Worm (Caenorhabditis elegans) whole organism, L4 larva: ENCODE results near the gene ani-2.

Experiments used
- F37D6.2 ChIP-seq: sonication (generic microtip); optimal IDR thresholded peaks from 2 replicates; lab custom pipeline; 2016; ENCODE audit warnings: mild to moderate bottlenecking, missing genetic modification characterization, missing compliant biosample characterization
- T26A8.4 ChIP-seq: fragments of 200-800 bp; sonication (Bioruptor generic); IDR thresholded peaks from 2 replicates; pipeline ENCODE4 v1.3.6; 2022; ENCODE audit warnings: missing genetic modification characterization, missing compliant biosample characterization
- arid-1 ChIP-seq: fragments of 200-800 bp; sonication (Bioruptor generic); conservative IDR thresholded peaks from 2 replicates; pipeline ENCODE4 v1.3.6; 2022; ENCODE audit warnings: missing genetic modification reagents, missing genetic modification characterization, missing compliant biosample characterization
- ceh-82 ChIP-seq: sonication (generic microtip); optimal IDR thresholded peaks from 2 replicates; lab custom pipeline; 2017; ENCODE audit warnings: missing biosample characterization, missing genetic modification characterization
- ces-1 ChIP-seq: fragments of 150-350 bp; sonication (generic microtip); optimal IDR thresholded peaks from 4 replicates; lab custom pipeline; 2014; ENCODE audit warnings: missing biosample characterization, missing genetic modification reagents, missing genetic modification characterization
- egl-27 ChIP-seq: sonication (generic microtip); optimal IDR thresholded peaks from 3 replicates; lab custom pipeline; 2017; ENCODE audit warnings: missing biosample characterization, missing genetic modification reagents, missing genetic modification characterization
- lin-15B ChIP-seq: fragments of 150-350 bp; sonication (generic microtip); optimal IDR thresholded peaks from 3 replicates; lab custom pipeline; 2014; ENCODE audit warnings: missing biosample characterization, missing genetic modification characterization
- lir-3 ChIP-seq: sonication (generic microtip); optimal IDR thresholded peaks from 2 replicates; lab custom pipeline; 2016; ENCODE audit warnings: mild to moderate bottlenecking, missing genetic modification characterization, missing compliant biosample characterization
- mxl-3 ChIP-seq: fragments of 200-800 bp; sonication (Bioruptor generic); optimal IDR thresholded peaks from 2 replicates; lab custom pipeline; 2018; ENCODE audit warnings: mild to moderate bottlenecking, missing genetic modification characterization, missing compliant biosample characterization
- skn-1 ChIP-seq: fragments of 150-350 bp; optimal IDR thresholded peaks from 2 replicates; lab custom pipeline; 2014; ENCODE audit warnings: missing biosample characterization, missing genetic modification characterization
- snpc-4 ChIP-seq: fragments of 150-350 bp; optimal IDR thresholded peaks from 2 replicates; lab custom pipeline; 2014; ENCODE audit warnings: missing biosample characterization, missing genetic modification characterization
- tra-1 ChIP-seq: fragments of 200-800 bp; sonication (Bioruptor generic); IDR thresholded peaks from 2 replicates; pipeline ENCODE4 v1.3.6; 2022; ENCODE audit warnings: missing genetic modification reagents, missing genetic modification characterization, missing compliant biosample characterization
- unc-130 ChIP-seq: sonication (generic microtip); optimal IDR thresholded peaks from 2 replicates; lab custom pipeline; 2016; ENCODE audit warnings: missing genetic modification reagents, missing genetic modification characterization, missing compliant biosample characterization

- TF ChIP-seq arid-1 (GFP tag; lab: Robert Waterston, UW) (no peak), lin-15B (tag; lab: Kevin White, UChicago) (no peak), egl-27 (tag; lab: Kevin White, UChicago) (no peak), F37D6.2 (tag; lab: Kevin White, UChicago) (no peak), skn-1 (tag; lab: Kevin White, UChicago) (no peak), tra-1 (GFP tag; lab: Robert Waterston, UW) (no peak), snpc-4 (no peak), ceh-82 (tag; lab: Kevin White, UChicago) (no peak), ces-1 (GFP tag; lab: Kevin White, UChicago) (no peak), lir-3 (tag; lab: Kevin White, UChicago) (no peak), mxl-3 (no peak), T26A8.4 (GFP tag; lab: Robert Waterston, UW) (no peak), unc-130 (GFP tag; lab: Kevin White, UChicago) (no peak)
Measured at ce11 chrII:6351887-6352286, 13.3 kb downstream of the ani-2 start, which contains the start of gene C32D5.10.
